Fruit fly (Drosophila melanogaster): Measurements from ENCODE around the gene Ugt316A1.

Gene Ugt316A1

DNA sequence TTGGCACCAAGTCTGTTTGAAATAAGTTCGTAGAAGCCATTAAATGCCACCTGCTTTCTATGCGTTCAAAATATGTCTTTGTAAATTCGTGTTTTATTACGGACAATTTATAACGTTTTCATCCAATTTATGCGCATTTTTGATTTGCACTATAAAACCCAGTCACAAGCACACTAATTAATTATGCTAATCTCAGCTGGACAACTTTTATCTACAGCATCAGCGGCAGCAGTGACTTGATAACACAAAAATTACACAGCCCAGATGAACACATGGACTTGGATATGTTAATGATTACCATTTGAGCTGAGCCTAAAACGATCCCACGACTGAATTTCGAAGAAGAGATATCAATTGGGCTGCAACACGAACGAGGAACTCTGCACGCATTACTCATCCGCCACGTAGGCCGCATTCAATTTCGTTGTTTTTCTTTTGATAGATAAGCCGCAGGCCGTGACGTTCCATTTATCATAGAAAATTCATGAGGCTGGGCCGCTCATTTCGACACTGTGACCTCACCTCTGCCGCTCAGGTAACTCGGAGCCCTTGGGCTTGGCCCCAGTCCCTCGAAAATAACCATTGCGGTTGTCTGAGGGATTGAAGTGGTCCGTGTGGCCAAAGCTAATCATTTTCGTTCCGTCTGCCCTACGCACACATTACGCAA, 49.4 kb downstream of the Ugt316A1 start:
- no peak for TF ChIP-seq psq (optimal IDR thresholded peaks at IDR 0.05)
- no peak for TF ChIP-seq Dll (optimal IDR thresholded peaks at IDR 0.05)
- no peak for TF ChIP-seq usp (GFP tag; optimal IDR thresholded peaks at IDR 0.05)
- no peak for TF ChIP-seq CG8478 (optimal IDR thresholded peaks at IDR 0.05)
- TF ChIP-seq EcR (GFP tag; optimal IDR thresholded peaks at IDR 0.05), result no peak
- no peak for TF ChIP-seq pan (optimal IDR thresholded peaks at IDR 0.05)

DNA sequence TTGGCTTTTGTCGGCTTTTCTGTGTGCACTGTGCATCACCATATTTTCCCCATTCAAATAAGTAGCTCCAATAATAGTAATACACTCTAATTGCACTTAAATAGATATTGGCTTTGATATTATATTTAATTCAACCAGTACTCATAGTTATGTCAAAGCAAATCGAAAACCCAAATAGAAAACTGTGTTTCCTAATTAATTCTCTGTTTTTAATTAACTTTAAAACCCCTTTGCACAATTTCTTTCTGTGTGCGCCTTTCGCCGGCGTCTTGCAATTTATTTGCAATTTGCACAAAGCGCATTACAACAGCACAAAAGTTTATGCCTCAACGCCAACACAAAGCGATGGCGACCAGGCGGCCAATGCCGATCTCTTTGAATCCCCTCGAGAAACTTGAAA, 51.4 kb downstream of the Ugt316A1 start:
- TF ChIP-seq usp (GFP tag; optimal IDR thresholded peaks at IDR 0.05) (no peak), psq (optimal IDR thresholded peaks at IDR 0.05) (no peak), CG8478 (optimal IDR thresholded peaks at IDR 0.05) (no peak), Dll (optimal IDR thresholded peaks at IDR 0.05) (no peak), EcR (GFP tag; optimal IDR thresholded peaks at IDR 0.05) (no peak), pan (optimal IDR thresholded peaks at IDR 0.05) (no peak)
